Fruit fly (Drosophila melanogaster) Kc167 (cell line): ENCODE measurements around the gene CG12355.

Experiments used
- Myc ChIP-seq: fragments of >200 bp; optimal IDR thresholded peaks from 2 replicates; lab custom pipeline; 2017; ENCODE audit warnings: missing external identifiers
- Sin3A ChIP-seq: fragments of >200 bp; optimal IDR thresholded peaks from 2 replicates; lab custom pipeline; 2018; ENCODE audit warnings: missing external identifiers
- h ChIP-seq: fragments of >200 bp; optimal IDR thresholded peaks from 3 replicates; lab custom pipeline; 2018; ENCODE audit warnings: missing external identifiers
- psq ChIP-seq: fragments of >200 bp; optimal IDR thresholded peaks from 2 replicates; lab custom pipeline; 2017; ENCODE audit warnings: missing external identifiers

- TF ChIP-seq Myc (no peak), psq (lab: Kevin White, UChicago) (no peak), h (lab: Kevin White, UChicago) (no peak), Sin3A (lab: Kevin White, UChicago) (no peak)
Measured at dm6 chr3L:15535800-15536225, 40.5 kb upstream of the CG12355 start.
